Worm (Caenorhabditis elegans) whole organism, L1 larva: ENCODE results near the gene Y42A5A.5.

ENCODE experiments used
- C04F5.9 ChIP-seq: sonication (generic microtip); optimal IDR thresholded peaks from 2 replicates; lab custom pipeline; 2016; ENCODE audit warnings: missing genetic modification characterization, missing compliant biosample characterization
- F16B12.6 ChIP-seq: fragments of 150-350 bp; optimal IDR thresholded peaks from 2 replicates; lab custom pipeline; 2014; ENCODE audit warnings: missing biosample characterization, missing genetic modification characterization
- Y116A8C.19 ChIP-seq: sonication (generic microtip); optimal IDR thresholded peaks from 2 replicates; lab custom pipeline; 2016; ENCODE audit warnings: missing compliant biosample characterization, missing genetic modification characterization, borderline replicate concordance
- alr-1 ChIP-seq: fragments of 200-800 bp; sonication (Bioruptor generic); optimal IDR thresholded peaks from 2 replicates; lab custom pipeline; 2018; ENCODE audit warnings: borderline replicate concordance, mild to moderate bottlenecking, missing genetic modification characterization, missing compliant biosample characterization
- blmp-1 ChIP-seq: fragments of 150-350 bp; optimal IDR thresholded peaks from 2 replicates; lab custom pipeline; 2014; ENCODE audit warnings: missing biosample characterization, missing genetic modification characterization
- ceh-8 ChIP-seq: fragments of 200-800 bp; sonication (Bioruptor generic); optimal IDR thresholded peaks from 2 replicates; lab custom pipeline; 2018; ENCODE audit warnings: mild to moderate bottlenecking, missing genetic modification characterization, moderate library complexity, missing compliant biosample characterization
- ceh-82 ChIP-seq, 3 experiments: fragments of 150-350 bp in 1 of 3; sonication (generic microtip) in 2 of 3; optimal IDR thresholded peaks; 2 replicates each; lab custom pipeline; 2014 to 2017; ENCODE audit warnings: missing biosample characterization in 3 of 3, missing genetic modification characterization in 3 of 3
- ceh-90 ChIP-seq: sonication (generic microtip); optimal IDR thresholded peaks from 2 replicates; lab custom pipeline; 2016; ENCODE audit warnings: missing genetic modification characterization, missing compliant biosample characterization
- ces-1 ChIP-seq: fragments of 150-350 bp; optimal IDR thresholded peaks from 2 replicates; lab custom pipeline; 2014; ENCODE audit warnings: missing biosample characterization, missing genetic modification reagents, missing genetic modification characterization
- efl-3 ChIP-seq: fragments of 200-800 bp; sonication (Bioruptor generic); optimal IDR thresholded peaks from 2 replicates; lab custom pipeline; 2018; ENCODE audit warnings: mild to moderate bottlenecking, missing genetic modification characterization, missing compliant biosample characterization
- egl-13 ChIP-seq: sonication (generic microtip); optimal IDR thresholded peaks from 2 replicates; lab custom pipeline; 2016; ENCODE audit warnings: missing genotype, missing genetic modification reagents, missing genetic modification characterization, missing compliant biosample characterization
- egl-27 ChIP-seq, 2 experiments: fragments of 150-350 bp in 1 of 2; sonication (generic microtip); optimal IDR thresholded peaks; 3 replicates each; lab custom pipeline; 2017 to 2018; ENCODE audit warnings: missing biosample characterization in 2 of 2, missing genetic modification characterization in 2 of 2, missing genetic modification reagents in 2 of 2
- elt-3 ChIP-seq, 6 experiments: fragments of 150-350 bp in 1 of 6; sonication (generic microtip); optimal IDR thresholded peaks; 2 replicates each; lab custom pipeline; 2017 to 2018; ENCODE audit warnings: missing biosample characterization in 6 of 6, missing genetic modification characterization in 6 of 6, inconsistent platforms in 1 of 6
- ets-5 ChIP-seq: fragments of 200-800 bp; sonication (Bioruptor generic); IDR thresholded peaks from 2 replicates; pipeline ENCODE4 v1.3.6; 2022; ENCODE audit warnings: missing genetic modification characterization, missing compliant biosample characterization
- fkh-8 ChIP-seq: sonication (generic microtip); optimal IDR thresholded peaks from 2 replicates; lab custom pipeline; 2016; ENCODE audit warnings: mild to moderate bottlenecking, missing genetic modification characterization, missing compliant biosample characterization
- hlh-17 ChIP-seq: fragments of 200-800 bp; sonication (Bioruptor generic); optimal IDR thresholded peaks from 2 replicates; lab custom pipeline; 2018; ENCODE audit warnings: missing genetic modification characterization, mild to moderate bottlenecking, missing compliant biosample characterization, moderate library complexity, borderline replicate concordance
- hlh-4 ChIP-seq: sonication (generic microtip); optimal IDR thresholded peaks from 2 replicates; lab custom pipeline; 2016; ENCODE audit warnings: mild to moderate bottlenecking, missing genetic modification characterization, missing compliant biosample characterization
- hpl-2 ChIP-seq: fragments of 150-350 bp; optimal IDR thresholded peaks from 2 replicates; lab custom pipeline; 2014; ENCODE audit warnings: missing biosample characterization, missing genetic modification reagents, missing genetic modification characterization
- isw-1 ChIP-seq: fragments of 200-800 bp; sonication (Bioruptor generic); IDR thresholded peaks from 2 replicates; pipeline ENCODE4 v1.3.6; 2022; ENCODE audit warnings: missing genetic modification characterization, missing compliant biosample characterization
- lin-14 ChIP-seq: fragments of 200-800 bp; sonication (Bioruptor generic); optimal IDR thresholded peaks from 2 replicates; lab custom pipeline; 2018; ENCODE audit warnings: mild to moderate bottlenecking, missing genetic modification characterization, moderate library complexity, missing compliant biosample characterization
- lin-35 ChIP-seq, 2 experiments: fragments of 150-350 bp; optimal IDR thresholded peaks; 2 replicates each; lab custom pipeline; 2014; ENCODE audit warnings: missing biosample characterization in 2 of 2, missing genetic modification characterization in 2 of 2, missing genetic modification reagents in 2 of 2
- mef-2 ChIP-seq: fragments of 150-350 bp; optimal IDR thresholded peaks from 2 replicates; lab custom pipeline; 2014; ENCODE audit warnings: missing biosample characterization, missing genetic modification characterization
- mep-1 ChIP-seq: fragments of 150-350 bp; optimal IDR thresholded peaks from 2 replicates; lab custom pipeline; 2014; ENCODE audit warnings: missing biosample characterization, missing genetic modification characterization
- nhr-11 ChIP-seq: fragments of 150-350 bp; optimal IDR thresholded peaks from 2 replicates; lab custom pipeline; 2014; ENCODE audit warnings: missing biosample characterization, missing genetic modification characterization
- nhr-19 ChIP-seq: fragments of 200-800 bp; sonication (Bioruptor generic); conservative IDR thresholded peaks from 2 replicates; pipeline ENCODE4 v1.3.6; 2022; ENCODE audit warnings: missing genetic modification characterization, missing compliant biosample characterization
- nhr-20 ChIP-seq: sonication (generic microtip); optimal IDR thresholded peaks from 2 replicates; lab custom pipeline; 2016; ENCODE audit warnings: mild to moderate bottlenecking, missing genetic modification characterization, missing compliant biosample characterization
- nhr-71 ChIP-seq: sonication (generic microtip); optimal IDR thresholded peaks from 2 replicates; lab custom pipeline; 2016; ENCODE audit warnings: mild to moderate bottlenecking, missing genetic modification characterization, moderate library complexity, missing compliant biosample characterization
- nhr-77 ChIP-seq: fragments of 150-350 bp; optimal IDR thresholded peaks from 2 replicates; lab custom pipeline; 2014; ENCODE audit warnings: missing biosample characterization, missing genetic modification characterization
- nhr-85 ChIP-seq: sonication (generic microtip); peaks from one replicate; lab custom pipeline; 2016; ENCODE audit warnings: missing genetic modification characterization, inconsistent platforms, missing compliant biosample characterization
- pqm-1 ChIP-seq: sonication (generic microtip); optimal IDR thresholded peaks from 3 replicates; lab custom pipeline; 2017; ENCODE audit warnings: missing biosample characterization, missing genetic modification characterization
- snpc-4 ChIP-seq: fragments of 150-350 bp; optimal IDR thresholded peaks from 2 replicates; lab custom pipeline; 2014; ENCODE audit warnings: missing biosample characterization, missing genetic modification characterization
- snu-23 ChIP-seq: sonication (generic microtip); optimal IDR thresholded peaks from 2 replicates; lab custom pipeline; 2016; ENCODE audit warnings: missing genetic modification characterization, missing compliant biosample characterization
- tlp-1 ChIP-seq: fragments of 150-350 bp; optimal IDR thresholded peaks from 2 replicates; lab custom pipeline; 2014; ENCODE audit warnings: missing biosample characterization, missing genetic modification characterization
- unc-62 ChIP-seq: fragments of 150-350 bp; optimal IDR thresholded peaks from 2 replicates; lab custom pipeline; 2014; ENCODE audit warnings: missing biosample characterization, missing genetic modification reagents, missing genetic modification characterization
- unc-98 ChIP-seq: fragments of 200-800 bp; sonication (Bioruptor generic); IDR thresholded peaks from 2 replicates; pipeline ENCODE4 v1.3.6; 2022; ENCODE audit warnings: missing genetic modification characterization, missing compliant biosample characterization
- vab-15 ChIP-seq: sonication (generic microtip); optimal IDR thresholded peaks from 2 replicates; lab custom pipeline; 2017; ENCODE audit warnings: missing genotype, mild to moderate bottlenecking, missing genetic modification characterization, missing compliant biosample characterization
- zag-1 ChIP-seq: fragments of 150-350 bp; optimal IDR thresholded peaks from 2 replicates; lab custom pipeline; 2014; ENCODE audit warnings: missing biosample characterization, missing genetic modification characterization
- ztf-11 ChIP-seq, 2 experiments: sonication (generic microtip); optimal IDR thresholded peaks; 2 replicates each; lab custom pipeline; 2016 to 2017; ENCODE audit warnings: missing genetic modification characterization in 2 of 2, missing biosample characterization in 1 of 2, missing compliant biosample characterization in 1 of 2
- ztf-4 ChIP-seq: fragments of 150-350 bp; optimal IDR thresholded peaks from 2 replicates; lab custom pipeline; 2014; ENCODE audit warnings: missing biosample characterization, missing genetic modification characterization

The Y42A5A.5 gene

ce11 chrV:11069277-11069676 lies 40.3 kb downstream of the Y42A5A.5 start, which contains the start of gene T04C12.8 (continued):
- 0 out of 2 replicates have a peak, but pooled peaks have one; percentile 10 for TF ChIP-seq nhr-19 (GFP tag; lab: Robert Waterston, UW)
- no peak for TF ChIP-seq ztf-4
- no peak for TF ChIP-seq ceh-8 (GFP tag; lab: Kevin White, UChicago)
- peak; percentile 24 for TF ChIP-seq pqm-1 (tag; lab: Kevin White, UChicago)
- TF ChIP-seq alr-1 (tag; lab: Kevin White, UChicago): no peak
- no peak for TF ChIP-seq unc-62 (GFP tag; lab: Kevin White, UChicago)
- peak; percentile 3 for TF ChIP-seq blmp-1
- TF ChIP-seq lin-14: peak; percentile 49
- no peak for TF ChIP-seq unc-98
- TF ChIP-seq nhr-11: no peak
- no peak for TF ChIP-seq hlh-4 (tag; lab: Kevin White, UChicago)
- no peak for TF ChIP-seq F16B12.6
- TF ChIP-seq tlp-1 (tag; lab: Kevin White, UChicago): peak; percentile 48
- TF ChIP-seq hlh-17: no peak
- TF ChIP-seq isw-1 (GFP tag; lab: Robert Waterston, UW): no peak
- TF ChIP-seq efl-3 (GFP tag; lab: Kevin White, UChicago): no peak
- TF ChIP-seq mef-2 (tag; lab: Kevin White, UChicago): no peak
- no peak for TF ChIP-seq ztf-11 (tag; optimal IDR thresholded peaks at IDR 0.05; lab: Kevin White, UChicago)
- no peak for TF ChIP-seq egl-27 (tag; optimal IDR thresholded peaks at IDR 0.05; lab: Kevin White, UChicago)
- TF ChIP-seq, all 84 proteins: peak for 17

- no peak for TF ChIP-seq snu-23
- TF ChIP-seq fkh-8 (tag; lab: Kevin White, UChicago): peak; percentile 6
- TF ChIP-seq vab-15 (tag; lab: Kevin White, UChicago): no peak
- TF ChIP-seq egl-13 (tag; lab: Kevin White, UChicago): no peak
- no peak for TF ChIP-seq hlh-17
- no peak for TF ChIP-seq zag-1 (tag; lab: Kevin White, UChicago)
- TF ChIP-seq, all 84 proteins: peak for 1
These were observed 44.0 kb downstream of the Y42A5A.5 start, which contains the start of gene nlp-80 for ce11 chrV:11065513-11065912. TSS of gene nlp-80 (minus strand) at chrV:11065613.

- no peak for TF ChIP-seq pqm-1 (tag; lab: Kevin White, UChicago)
- no peak for TF ChIP-seq nhr-77 (tag; lab: Kevin White, UChicago)
- TF ChIP-seq Y116A8C.19 (tag; lab: Kevin White, UChicago): no peak
- TF ChIP-seq nhr-20 (tag; lab: Kevin White, UChicago): no peak
- no peak for TF ChIP-seq ceh-90 (tag; lab: Kevin White, UChicago)
- no peak for TF ChIP-seq ets-5 (GFP tag; lab: Robert Waterston, UW)
- no peak for TF ChIP-seq elt-3 (tag; optimal IDR thresholded peaks at IDR 0.05; lab: Kevin White, UChicago)
- TF ChIP-seq hlh-17: no peak
- TF ChIP-seq, all 84 proteins: peak for 0
These were observed 46.4 kb downstream of the Y42A5A.5 start, which contains the start of gene T04C12.9 for ce11 chrV:11063115-11063514. TSS of gene T04C12.9 (minus strand) at chrV:11063215.

- no peak for TF ChIP-seq ceh-82 (tag; optimal IDR thresholded peaks at IDR 0.05; lab: Kevin White, UChicago)
- TF ChIP-seq pqm-1 (tag; lab: Kevin White, UChicago): no peak
- TF ChIP-seq vab-15 (tag; lab: Kevin White, UChicago): no peak
- TF ChIP-seq hpl-2 (GFP tag; lab: Kevin White, UChicago): no peak
- peak in 1 of 2 experiments; percentile 15 for TF ChIP-seq lin-35 (GFP tag; optimal IDR thresholded peaks at IDR 0.05; lab: Kevin White, UChicago)
- peak; percentile 90 for TF ChIP-seq blmp-1
- peak; percentile 70 for TF ChIP-seq nhr-85 (tag; lab: Kevin White, UChicago)
- peak; percentile 40 for TF ChIP-seq snu-23
- peak; percentile 12 for TF ChIP-seq nhr-71 (tag; lab: Kevin White, UChicago)
- no peak for TF ChIP-seq egl-27 (tag; optimal IDR thresholded peaks at IDR 0.05; lab: Kevin White, UChicago)
- peak; percentile 23 for TF ChIP-seq mep-1 (tag; lab: Kevin White, UChicago)
- no peak for TF ChIP-seq snpc-4
- TF ChIP-seq C04F5.9: no peak
- no peak for TF ChIP-seq ces-1
- TF ChIP-seq lin-14: peak; percentile 62
- peak; percentile 36 for TF ChIP-seq nhr-20 (tag; lab: Kevin White, UChicago)
These were observed 47.7 kb downstream of the Y42A5A.5 start for ce11 chrV:11061887-11062286.
